Worm (Caenorhabditis elegans): ENCODE data around the gene C24A8.6.

- TF ChIP-seq dao-5 (tag; optimal IDR thresholded peaks at IDR 0.05) (no peak), him-1 (tag; optimal IDR thresholded peaks at IDR 0.05) (no peak), W03F9.2 (tag; optimal IDR thresholded peaks at IDR 0.05) (no peak)
These were observed 35.2 kb upstream of the C24A8.6 start, which contains the start of gene R160.10 for ce11 chrX:4367414-4367813.
